Worm (Caenorhabditis elegans): Measurements from ENCODE around the gene unc-50.

Gene unc-50

ce11 chrIII:10357598-10358186, 39.7 kb upstream of the unc-50 start, which contains the start of gene umps-1 (continued):
- TF ChIP-seq tbx-2 (tag; optimal IDR thresholded peaks at IDR 0.05) = peak; percentile 82
- TF ChIP-seq sptf-1 (tag; optimal IDR thresholded peaks at IDR 0.05) = no peak
- no peak for TF ChIP-seq C34B4.2 (tag; optimal IDR thresholded peaks at IDR 0.05)
- peak; percentile 93 for TF ChIP-seq nhr-85 (tag)
- TF ChIP-seq efl-3 (GFP tag; optimal IDR thresholded peaks at IDR 0.05) = no peak
- peak; percentile 76 for TF ChIP-seq unc-130 (tag; optimal IDR thresholded peaks at IDR 0.05)
- peak; percentile 71 for TF ChIP-seq lin-39 (tag; optimal IDR thresholded peaks at IDR 0.05)
- peak; percentile 14 for TF ChIP-seq sup-37 (GFP tag; optimal IDR thresholded peaks at IDR 0.05)
- peak in 1 of 2 experiments; percentile 63 for TF ChIP-seq mdl-1 (tag; optimal IDR thresholded peaks at IDR 0.05)
- no peak for TF ChIP-seq ces-1 (GFP tag; optimal IDR thresholded peaks at IDR 0.05)
- peak; percentile 76 for TF ChIP-seq xbp-1 (tag; optimal IDR thresholded peaks at IDR 0.05)
- no peak for TF ChIP-seq nhr-11 (tag; optimal IDR thresholded peaks at IDR 0.05)

- TF ChIP-seq lin-35 (GFP tag; optimal IDR thresholded peaks at IDR 0.05) = peak in 1 of 2 experiments; percentile 26
- TF ChIP-seq efl-1 (optimal IDR thresholded peaks at IDR 0.05) = no peak
- peak in 1 of 2 experiments; percentile 35 for TF ChIP-seq efl-1 (GFP tag; optimal IDR thresholded peaks at IDR 0.05 in 1 of 2)
- peak; percentile 44 for TF ChIP-seq pqm-1 (tag; optimal IDR thresholded peaks at IDR 0.05)
- no peak for TF ChIP-seq pag-3 (tag; optimal IDR thresholded peaks at IDR 0.05; ENCODE audit: borderline replicate concordance, insufficient read depth)
- TF ChIP-seq elt-2 (tag; optimal IDR thresholded peaks at IDR 0.05) = peak; percentile 83
- no peak for TF ChIP-seq tlp-1 (tag; optimal IDR thresholded peaks at IDR 0.05)
- no peak for TF ChIP-seq unc-62 (GFP tag; optimal IDR thresholded peaks at IDR 0.05)
- peak in 1 of 2 experiments; percentile 3 for TF ChIP-seq lsy-2 (tag; optimal IDR thresholded peaks at IDR 0.05)
- TF ChIP-seq ama-1 (optimal IDR thresholded peaks at IDR 0.05) = peak; percentile 37
Measured at ce11 chrIII:10355382-10355781, 37.4 kb upstream of the unc-50 start, which contains the start of gene spp-1. TSS of gene spp-1 (minus strand) at chrIII:10355668.

- no peak for TF ChIP-seq nhr-47 (tag; optimal IDR thresholded peaks at IDR 0.05)
- no peak for TF ChIP-seq unc-86 (tag; optimal IDR thresholded peaks at IDR 0.05)
- TF ChIP-seq nhr-237 (tag; optimal IDR thresholded peaks at IDR 0.05) = no peak
- TF ChIP-seq Y116A8C.19 (tag; optimal IDR thresholded peaks at IDR 0.05; ENCODE audit: borderline replicate concordance) = no peak
- TF ChIP-seq lin-35 (GFP tag; optimal IDR thresholded peaks at IDR 0.05) = no peak
Measured at ce11 chrIII:10354591-10354990, 36.6 kb upstream of the unc-50 start.

ce11 chrIII:10353423-10353822, 35.5 kb upstream of the unc-50 start:
- no peak for TF ChIP-seq lin-35 (GFP tag; optimal IDR thresholded peaks at IDR 0.05)
- TF ChIP-seq unc-98 (GFP tag; IDR thresholded peaks at IDR 0.05) = no peak
- TF ChIP-seq nhr-84 (tag; optimal IDR thresholded peaks at IDR 0.05) = no peak
- no peak for TF ChIP-seq efl-1 (optimal IDR thresholded peaks at IDR 0.05)
- peak in 1 of 2 experiments; percentile 22 for TF ChIP-seq efl-1 (GFP tag; optimal IDR thresholded peaks at IDR 0.05 in 1 of 2)
- TF ChIP-seq blmp-1 (tag; optimal IDR thresholded peaks at IDR 0.05) = peak; percentile 79

ce11 chrIII:10351595-10352207, 33.7 kb upstream of the unc-50 start, which contains the start of gene T07C4.3:
TSS of gene T07C4.3 (plus strand) at chrIII:10352157.
- no peak for TF ChIP-seq fos-1 (tag; optimal IDR thresholded peaks at IDR 0.05)
- no peak for TF ChIP-seq unc-86 (tag; optimal IDR thresholded peaks at IDR 0.05)
- no peak for TF ChIP-seq pag-3 (tag; optimal IDR thresholded peaks at IDR 0.05; ENCODE audit: borderline replicate concordance, insufficient read depth)
- no peak for TF ChIP-seq unc-130 (tag; optimal IDR thresholded peaks at IDR 0.05)
- no peak for TF ChIP-seq fkh-4 (tag; optimal IDR thresholded peaks at IDR 0.05; ENCODE audit: borderline replicate concordance)
- TF ChIP-seq unc-62 (GFP tag; optimal IDR thresholded peaks at IDR 0.05) = no peak
- no peak for TF ChIP-seq grh-1 (GFP tag; IDR thresholded peaks at IDR 0.05)
- TF ChIP-seq ets-5 (GFP tag; IDR thresholded peaks at IDR 0.05) = no peak
- TF ChIP-seq mef-2 (tag; optimal IDR thresholded peaks at IDR 0.05) = no peak
- no peak for TF ChIP-seq efl-1 (optimal IDR thresholded peaks at IDR 0.05)
- no peak for TF ChIP-seq efl-1 (GFP tag; optimal IDR thresholded peaks at IDR 0.05 in 1 of 2)
- TF ChIP-seq egl-27 (tag; optimal IDR thresholded peaks at IDR 0.05) = no peak
- no peak for TF ChIP-seq mep-1 (tag; optimal IDR thresholded peaks at IDR 0.05)
- no peak for TF ChIP-seq snu-23 (GFP tag; optimal IDR thresholded peaks at IDR 0.05)
- no peak for TF ChIP-seq ces-1 (GFP tag; optimal IDR thresholded peaks at IDR 0.05)
- no peak for TF ChIP-seq nhr-237 (tag; optimal IDR thresholded peaks at IDR 0.05)
- TF ChIP-seq dpl-1 (GFP tag; optimal IDR thresholded peaks at IDR 0.05) = no peak

Measured in whole organism, L1 larva.